Worm (Caenorhabditis elegans): ENCODE data around the gene srpa-72.

- TF ChIP-seq egl-43 (GFP tag; IDR thresholded peaks at IDR 0.05): no peak
- no peak for TF ChIP-seq fkh-10 (GFP tag; optimal IDR thresholded peaks at IDR 0.05)
- no peak for TF ChIP-seq unc-62 (GFP tag; optimal IDR thresholded peaks at IDR 0.05 in 1 of 2)
- TF ChIP-seq unc-62 (tag; optimal IDR thresholded peaks at IDR 0.05): no peak
- TF ChIP-seq dpl-1 (GFP tag; optimal IDR thresholded peaks at IDR 0.05): no peak
- TF ChIP-seq skn-1 (tag; optimal IDR thresholded peaks at IDR 0.05): no peak
- TF ChIP-seq jun-1 (tag; optimal IDR thresholded peaks at IDR 0.05): no peak
- TF ChIP-seq nhr-25 (tag; optimal IDR thresholded peaks at IDR 0.05; ENCODE audit: borderline replicate concordance, insufficient read depth): no peak
- no peak for TF ChIP-seq set-16 (GFP tag; IDR thresholded peaks at IDR 0.05)
- TF ChIP-seq dve-1 (tag; optimal IDR thresholded peaks at IDR 0.05; ENCODE audit: insufficient read depth): no peak
- TF ChIP-seq daf-8 (GFP tag; IDR thresholded peaks at IDR 0.05): no peak
Observed at ce11 chrII:2757954-2758353, 29.3 kb upstream of the srpa-72 start, which contains the start of gene F29A7.8.
